Worm (Caenorhabditis elegans): Measurements from ENCODE around the gene lipl-5.

The lipl-5 gene

ce11 chrV:381227-381950 is 4.2 kb upstream of the lipl-5 start, which contains the start of gene ZK6.8 (continued):
- no peak for TF ChIP-seq snpc-4 (tag; optimal IDR thresholded peaks at IDR 0.05)
- no peak for TF ChIP-seq aha-1 (tag; optimal IDR thresholded peaks at IDR 0.05)
- peak; percentile 78 to 99 (median 84) for TF ChIP-seq elt-3 (tag; optimal IDR thresholded peaks at IDR 0.05)
- no peak for TF ChIP-seq egl-13 (tag; optimal IDR thresholded peaks at IDR 0.05)
- peak; percentile 97 for TF ChIP-seq lin-14 (GFP tag; optimal IDR thresholded peaks at IDR 0.05)
- no peak for TF ChIP-seq C34B4.2 (tag; optimal IDR thresholded peaks at IDR 0.05)
- peak; percentile 57 for TF ChIP-seq vab-15 (tag; optimal IDR thresholded peaks at IDR 0.05)

- TF ChIP-seq elt-2 (tag; optimal IDR thresholded peaks at IDR 0.05) (peak; percentile 48), mep-1 (tag; optimal IDR thresholded peaks at IDR 0.05) (no peak), irx-1 (tag; optimal IDR thresholded peaks at IDR 0.05) (no peak), xbp-1 (tag; optimal IDR thresholded peaks at IDR 0.05) (no peak), ces-1 (GFP tag; optimal IDR thresholded peaks at IDR 0.05) (no peak), grh-1 (GFP tag; IDR thresholded peaks at IDR 0.05) (no peak)
Measured at ce11 chrV:384511-384910, 1.0 kb upstream of the lipl-5 start.

ce11 chrV:388397-388796 is 2.9 kb downstream of the lipl-5 start, which contains the start of gene ZK6.6:
Gene ZK6.6, plus strand, starts transcription at chrV:388697.
- TF ChIP-seq nhr-90 (tag; optimal IDR thresholded peaks at IDR 0.05; ENCODE audit: poor library complexity) (no peak), nhr-84 (tag; optimal IDR thresholded peaks at IDR 0.05) (no peak), ceh-90 (tag; optimal IDR thresholded peaks at IDR 0.05) (no peak), blmp-1 (tag; optimal IDR thresholded peaks at IDR 0.05) (no peak)

ce11 chrV:392199-392678 is 6.7 kb downstream of the lipl-5 start, which contains the start of gene nhr-254:
Gene nhr-254, plus strand, starts transcription at chrV:392628.
- no peak for TF ChIP-seq ceh-88 (GFP tag; IDR thresholded peaks at IDR 0.05)
- TF ChIP-seq swsn-7 (tag; optimal IDR thresholded peaks at IDR 0.05): no peak
- no peak for TF ChIP-seq C16A3.4 (tag; optimal IDR thresholded peaks at IDR 0.05)
- peak; percentile 47 for TF ChIP-seq nhr-71 (tag; optimal IDR thresholded peaks at IDR 0.05)
- TF ChIP-seq nhr-90 (tag; optimal IDR thresholded peaks at IDR 0.05; ENCODE audit: poor library complexity): no peak
- TF ChIP-seq irx-1 (tag; optimal IDR thresholded peaks at IDR 0.05): no peak
- TF ChIP-seq dpl-1 (GFP tag; optimal IDR thresholded peaks at IDR 0.05): no peak
- no peak for TF ChIP-seq ceh-8 (GFP tag; optimal IDR thresholded peaks at IDR 0.05)
- no peak for TF ChIP-seq sox-4 (tag; optimal IDR thresholded peaks at IDR 0.05)
- no peak for TF ChIP-seq unc-86 (tag; optimal IDR thresholded peaks at IDR 0.05)
- TF ChIP-seq ceh-63 (GFP tag; optimal IDR thresholded peaks at IDR 0.05): no peak
- no peak for TF ChIP-seq F16B12.6 (tag; optimal IDR thresholded peaks at IDR 0.05)
- no peak for TF ChIP-seq efl-3 (GFP tag; optimal IDR thresholded peaks at IDR 0.05)
- TF ChIP-seq nhr-84 (tag; optimal IDR thresholded peaks at IDR 0.05): no peak
- TF ChIP-seq snpc-4 (tag; optimal IDR thresholded peaks at IDR 0.05): no peak
- TF ChIP-seq fkh-8 (tag; optimal IDR thresholded peaks at IDR 0.05): peak; percentile 63
- TF ChIP-seq mep-1 (tag; optimal IDR thresholded peaks at IDR 0.05): no peak
- no peak for TF ChIP-seq rnt-1 (tag; optimal IDR thresholded peaks at IDR 0.05)
- no peak for TF ChIP-seq aha-1 (tag; optimal IDR thresholded peaks at IDR 0.05)
- no peak for TF ChIP-seq lir-3 (tag; optimal IDR thresholded peaks at IDR 0.05; ENCODE audit: poor library complexity)
- no peak for TF ChIP-seq fkh-10 (GFP tag; optimal IDR thresholded peaks at IDR 0.05)
- no peak for TF ChIP-seq jun-1 (tag; optimal IDR thresholded peaks at IDR 0.05)
- no peak for TF ChIP-seq pag-3 (tag; optimal IDR thresholded peaks at IDR 0.05; ENCODE audit: borderline replicate concordance, insufficient read depth)
- peak; percentile 35 for TF ChIP-seq hlh-4 (tag; optimal IDR thresholded peaks at IDR 0.05)
- TF ChIP-seq grh-1 (GFP tag; IDR thresholded peaks at IDR 0.05): no peak
- TF ChIP-seq fkh-4 (tag; optimal IDR thresholded peaks at IDR 0.05; ENCODE audit: borderline replicate concordance): no peak
- no peak for TF ChIP-seq nhr-237 (tag; optimal IDR thresholded peaks at IDR 0.05)
- no peak for TF ChIP-seq isw-1 (GFP tag; IDR thresholded peaks at IDR 0.05)
- TF ChIP-seq nhr-28 (tag; optimal IDR thresholded peaks at IDR 0.05): no peak
- no peak for TF ChIP-seq elt-3 (tag; optimal IDR thresholded peaks at IDR 0.05)
- no peak for TF ChIP-seq nhr-11 (tag; optimal IDR thresholded peaks at IDR 0.05)
- peak; percentile 50 for TF ChIP-seq nhr-20 (tag; optimal IDR thresholded peaks at IDR 0.05)
- TF ChIP-seq nhr-47 (tag; optimal IDR thresholded peaks at IDR 0.05): peak; percentile 59
- TF ChIP-seq mab-9 (GFP tag; IDR thresholded peaks at IDR 0.05): no peak
- no peak for TF ChIP-seq nhr-77 (tag; optimal IDR thresholded peaks at IDR 0.05)
- no peak for TF ChIP-seq skn-1 (tag; optimal IDR thresholded peaks at IDR 0.05)

Data from whole organism, L1 larva.